Worm (Caenorhabditis elegans): Measurements from ENCODE around the gene lipl-1.

ce11 chrV:12876708-12877107, 43.1 kb upstream of the lipl-1 start:
- no peak for TF ChIP-seq flt-1 (GFP tag; IDR thresholded peaks at IDR 0.05)
- TF ChIP-seq ztf-23 (GFP tag; IDR thresholded peaks at IDR 0.05), result no peak
- no peak for TF ChIP-seq T22C8.4 (GFP tag; IDR thresholded peaks at IDR 0.05)
- no peak for TF ChIP-seq ref-1 (GFP tag; conservative IDR thresholded peaks at IDR 0.05)
- TF ChIP-seq cog-1 (tag; optimal IDR thresholded peaks at IDR 0.05), result no peak
- TF ChIP-seq klf-2 (GFP tag; conservative IDR thresholded peaks at IDR 0.05), result no peak
- no peak for TF ChIP-seq tab-1 (GFP tag; IDR thresholded peaks at IDR 0.05)
- no peak for TF ChIP-seq med-1 (GFP tag; optimal IDR thresholded peaks at IDR 0.05; ENCODE audit: insufficient read depth)
